Worm (Caenorhabditis elegans): ENCODE data around the gene Y62H9A.15.
A peak's percentile ranks its signal among the peaks of the same experiment; 100 is the strongest.

Y62H9A.15 gene

DNA sequence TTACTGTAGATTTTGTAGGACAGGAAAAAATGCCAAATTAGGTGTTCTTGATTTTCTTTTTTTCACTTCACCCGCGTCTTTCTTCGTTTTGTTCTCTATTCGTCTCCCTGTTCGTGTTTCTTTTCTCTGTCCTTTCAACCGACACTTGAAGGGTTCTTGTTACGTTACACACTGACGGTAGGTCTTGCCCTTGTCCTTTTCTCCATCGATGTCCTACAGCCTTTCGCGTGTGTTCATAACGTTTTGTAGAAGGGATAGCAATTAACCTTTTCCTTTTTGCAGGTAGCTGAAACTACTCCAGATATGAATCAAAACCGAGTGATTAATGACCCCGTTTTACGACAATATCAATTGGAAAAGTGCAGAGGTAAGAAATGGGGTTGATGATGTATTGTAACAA, 14.2 kb upstream of the Y62H9A.15 start, which contains the start of gene F55G7.1 (continued):
- TF ChIP-seq ceh-82 (tag; optimal IDR thresholded peaks at IDR 0.05), result no peak
- TF ChIP-seq R02D3.7 (tag; optimal IDR thresholded peaks at IDR 0.05), result no peak
- TF ChIP-seq attf-4 (tag; optimal IDR thresholded peaks at IDR 0.05), result no peak
- no peak for TF ChIP-seq ces-1 (GFP tag; optimal IDR thresholded peaks at IDR 0.05)
- TF ChIP-seq nhr-10 (tag; optimal IDR thresholded peaks at IDR 0.05), result peak; percentile 30

DNA sequence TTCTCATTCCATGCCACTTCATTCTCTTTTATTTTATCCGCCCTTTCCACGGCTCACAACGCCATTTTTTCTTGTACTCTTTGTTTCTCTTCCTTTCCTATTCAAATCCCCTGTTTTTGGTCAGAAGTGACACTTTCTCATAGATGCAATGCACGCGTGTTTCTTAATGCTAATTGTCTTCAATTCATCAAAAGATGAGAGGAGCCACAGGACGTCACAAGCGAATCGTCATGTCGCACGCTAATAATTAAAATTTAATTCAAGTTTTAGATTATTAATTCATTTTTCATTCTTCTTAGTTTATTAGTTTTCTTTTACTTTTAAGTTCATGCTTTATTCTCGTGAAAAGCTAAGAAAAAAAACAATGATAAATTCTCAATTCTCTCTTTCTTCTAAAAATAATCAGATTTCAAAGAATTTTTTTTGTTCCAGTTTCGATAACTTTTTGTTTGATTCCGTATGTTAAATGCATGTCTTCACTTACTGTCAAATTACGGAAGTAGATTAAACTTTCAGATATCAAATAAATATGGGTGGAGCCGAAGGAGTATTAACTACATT, 10.9 kb upstream of the Y62H9A.15 start, which contains the start of gene Y62H9A.14:
Y62H9A.14 (plus strand) TSS at position 511 of the 561 bp plus-strand sequence.
- TF ChIP-seq snpc-1.2 (GFP tag; IDR thresholded peaks at IDR 0.05) (no peak), madf-5 (GFP tag; IDR thresholded peaks at IDR 0.05) (no peak), ztf-11 (tag; optimal IDR thresholded peaks at IDR 0.05) (no peak), spr-3 (GFP tag; optimal IDR thresholded peaks at IDR 0.05) (no peak), daf-12 (tag; optimal IDR thresholded peaks at IDR 0.05) (no peak), zip-2 (tag; optimal IDR thresholded peaks at IDR 0.05) (no peak), ceh-20 (GFP tag; IDR thresholded peaks at IDR 0.05) (no peak), pqm-1 (tag; optimal IDR thresholded peaks at IDR 0.05) (no peak), daf-16 (GFP tag; optimal IDR thresholded peaks at IDR 0.05) (no peak), daf-16 (tag; optimal IDR thresholded peaks at IDR 0.05) (no peak), aha-1 (tag) (no peak), nhr-76 (tag; optimal IDR thresholded peaks at IDR 0.05) (no peak), Y75B8A.6 (GFP tag; IDR thresholded peaks at IDR 0.05) (no peak), mep-1 (tag; optimal IDR thresholded peaks at IDR 0.05) (no peak), nhr-102 (tag; optimal IDR thresholded peaks at IDR 0.05) (no peak), ceh-32 (tag; optimal IDR thresholded peaks at IDR 0.05; ENCODE audit: poor library complexity) (no peak)

DNA sequence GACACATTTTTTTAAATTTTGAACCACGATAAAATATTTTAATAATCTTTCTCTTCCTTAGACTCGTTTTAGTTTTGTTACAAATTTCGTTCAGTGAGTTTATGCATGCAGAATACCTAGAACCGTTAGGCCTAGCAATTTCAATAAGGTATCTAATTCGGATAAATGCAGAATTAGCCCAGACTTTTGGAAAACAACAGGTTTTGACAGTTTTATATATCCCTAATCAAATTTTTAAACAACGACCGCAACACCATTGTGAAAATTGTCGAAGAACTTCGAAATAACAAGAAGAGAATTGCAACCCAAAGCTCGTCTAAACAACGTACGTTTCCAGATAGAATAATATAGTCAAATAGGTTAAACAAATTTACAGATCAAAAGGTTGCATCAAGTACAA, 8.0 kb upstream of the Y62H9A.15 start, which contains the start of gene Y62H9A.16:
Y62H9A.16 (plus strand) TSS at position 301 of the 400 bp plus-strand sequence.
- TF ChIP-seq nhr-11 (tag; optimal IDR thresholded peaks at IDR 0.05) (no peak), aha-1 (tag) (peak; percentile 46), T26A8.4 (GFP tag; IDR thresholded peaks at IDR 0.05) (no peak), saeg-2 (GFP tag; IDR thresholded peaks at IDR 0.05) (no peak), tra-1 (GFP tag; IDR thresholded peaks at IDR 0.05) (no peak), mdl-1 (tag; optimal IDR thresholded peaks at IDR 0.05) (no peak)

DNA sequence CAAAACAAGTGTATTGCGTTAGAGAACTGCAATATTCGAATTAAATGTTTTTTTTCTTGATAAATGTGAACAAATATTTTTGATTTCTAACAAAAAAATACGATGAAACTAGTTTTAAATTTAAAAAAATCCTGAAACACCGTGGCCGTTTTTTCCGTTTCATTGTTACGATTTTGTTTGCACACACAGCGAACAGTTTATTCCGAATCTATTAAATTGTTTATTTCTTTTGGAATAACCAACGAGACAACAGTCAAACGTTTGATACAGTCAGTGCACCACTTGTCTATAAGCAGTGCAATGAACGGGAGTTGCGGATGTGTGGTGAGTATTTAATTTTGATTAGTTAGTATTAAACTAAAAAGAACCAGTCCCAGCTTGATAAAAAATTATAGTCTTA, 6.8 kb upstream of the Y62H9A.15 start, which contains the start of gene Y62H9A.13:
Y62H9A.13 (plus strand) TSS at position 301 of the 400 bp plus-strand sequence.
- TF ChIP-seq lsy-2 (tag; optimal IDR thresholded peaks at IDR 0.05) (no peak), daf-16 (GFP tag; optimal IDR thresholded peaks at IDR 0.05) (no peak), daf-16 (tag; optimal IDR thresholded peaks at IDR 0.05) (no peak), mxl-2 (GFP tag; conservative IDR thresholded peaks at IDR 0.05) (no peak), mdl-1 (tag; optimal IDR thresholded peaks at IDR 0.05) (no peak), Y48G9A.11 (GFP tag; IDR thresholded peaks at IDR 0.05) (no peak)

DNA sequence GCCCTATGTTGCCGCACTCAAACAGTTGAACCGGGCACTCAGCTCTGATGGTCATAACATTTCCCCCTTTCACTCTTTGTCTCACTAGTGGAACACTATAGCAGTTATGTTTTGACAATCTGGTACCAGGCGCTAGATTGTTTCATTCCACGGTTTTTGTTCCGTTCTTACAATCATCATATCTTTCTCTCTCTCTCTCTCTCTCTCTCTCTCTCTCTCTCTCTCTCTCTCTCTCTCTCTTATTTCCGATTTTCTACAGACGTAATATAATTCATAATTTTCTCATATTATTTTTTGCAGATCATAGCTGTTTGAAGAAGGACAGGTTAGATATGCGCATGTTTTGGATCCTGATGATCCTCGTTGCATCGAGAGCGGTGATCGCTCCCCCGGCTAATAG, 3.9 kb upstream of the Y62H9A.15 start, which contains the start of gene Y62H9A.12:
Y62H9A.12 (plus strand) TSS at position 301 of the 400 bp plus-strand sequence.
- TF ChIP-seq lim-7 (GFP tag; IDR thresholded peaks at IDR 0.05), result no peak
- no peak for TF ChIP-seq aha-1 (tag)

DNA sequence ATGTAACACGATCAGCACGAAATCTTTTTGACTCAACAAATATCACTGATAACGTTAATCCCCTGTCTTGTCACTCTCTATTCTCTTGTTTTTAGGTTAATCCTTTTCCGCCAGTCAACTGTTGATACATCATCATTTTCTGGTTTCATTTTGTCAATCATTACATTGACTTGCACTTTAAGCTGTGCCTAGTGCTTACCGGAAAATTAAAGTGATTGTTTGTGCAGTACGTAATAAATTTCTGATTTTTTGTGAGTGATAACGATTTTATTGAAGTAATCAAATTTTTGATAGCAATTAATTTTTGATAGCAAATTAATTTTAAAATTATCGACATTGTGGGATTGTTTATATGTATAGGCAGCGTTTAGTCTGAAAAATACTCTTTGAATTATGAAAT, 777 bp downstream of the Y62H9A.15 start:
- TF ChIP-seq nhr-76 (tag; optimal IDR thresholded peaks at IDR 0.05) (no peak), dmd-8 (GFP tag; IDR thresholded peaks at IDR 0.05) (no peak), daf-16 (GFP tag; optimal IDR thresholded peaks at IDR 0.05) (no peak), daf-16 (tag; optimal IDR thresholded peaks at IDR 0.05) (peak; percentile 94), nhr-28 (tag; optimal IDR thresholded peaks at IDR 0.05) (peak; percentile 61), lin-1 (GFP tag; IDR thresholded peaks at IDR 0.05) (0 out of 2 replicates have a peak, but pooled peaks have one; percentile 29), nhr-77 (tag; optimal IDR thresholded peaks at IDR 0.05) (peak; percentile 85), dve-1 (tag; optimal IDR thresholded peaks at IDR 0.05; ENCODE audit: insufficient read depth) (peak; percentile 62), sdz-12 (GFP tag; optimal IDR thresholded peaks at IDR 0.05) (no peak), tra-1 (GFP tag; IDR thresholded peaks at IDR 0.05) (peak; percentile 55; the same call in 1 of the 2 replicates), dmd-6 (GFP tag; IDR thresholded peaks at IDR 0.05) (peak; percentile 67), pqm-1 (tag; optimal IDR thresholded peaks at IDR 0.05) (peak; percentile 89), php-3 (GFP tag; IDR thresholded peaks at IDR 0.05) (peak; percentile 90)
